Fruit fly (Drosophila melanogaster): ENCODE results near the gene Uch-L5.
A peak's percentile ranks its signal among the peaks of the same experiment; 100 is the strongest.

Gene Uch-L5

DNA sequence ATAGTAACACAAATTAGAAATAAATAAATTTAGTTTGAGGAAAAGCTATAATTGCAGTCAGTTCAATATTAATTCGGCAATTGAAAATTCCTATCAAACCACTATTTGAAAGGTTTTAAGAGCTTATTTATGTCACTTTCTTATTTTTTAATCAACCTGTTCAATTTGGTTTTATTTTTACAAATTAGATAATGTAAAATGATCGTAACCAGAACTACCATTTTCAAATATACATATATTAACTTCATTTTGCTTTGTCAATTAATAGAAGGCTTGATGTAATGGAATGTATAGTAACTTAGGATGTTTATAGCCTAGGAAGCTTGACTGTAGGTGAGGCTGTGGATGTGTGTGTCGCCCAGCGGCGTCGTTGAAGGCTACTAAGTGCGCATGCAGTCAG lies 10.2 kb downstream of the Uch-L5 start (continued):
- TF ChIP-seq Dad (GFP tag; optimal IDR thresholded peaks at IDR 0.05) (no peak), Eip74EF (GFP tag; optimal IDR thresholded peaks at IDR 0.05) (peak in 1 of 2 experiments; percentile 14), lilli (GFP tag; optimal IDR thresholded peaks at IDR 0.05) (peak; percentile 29), CG16813 (GFP tag; IDR thresholded peaks at IDR 0.05; ENCODE audit: partially characterized antibody) (no peak), CG7556 (GFP tag; optimal IDR thresholded peaks at IDR 0.05) (peak; percentile 74), phol (tag; optimal IDR thresholded peaks at IDR 0.05) (peak; percentile 39), exex (tag; optimal IDR thresholded peaks at IDR 0.05) (no peak), CG12104 (GFP tag; optimal IDR thresholded peaks at IDR 0.05) (no peak), otp (GFP tag; IDR thresholded peaks at IDR 0.05) (no peak), D19A (tag; optimal IDR thresholded peaks at IDR 0.05) (peak; percentile 0), CG9876 (GFP tag; optimal IDR thresholded peaks at IDR 0.05) (no peak), CG3065 (GFP tag; optimal IDR thresholded peaks at IDR 0.05) (no peak), grau (tag; optimal IDR thresholded peaks at IDR 0.05) (peak; percentile 88), mld (GFP tag; IDR thresholded peaks at IDR 0.05; ENCODE audit: partially characterized antibody) (no peak), CG8924 (tag; optimal IDR thresholded peaks at IDR 0.05) (peak; percentile 41), CG4617 (GFP tag; optimal IDR thresholded peaks at IDR 0.05; ENCODE audit: borderline replicate concordance) (no peak), shn (GFP tag; optimal IDR thresholded peaks at IDR 0.05) (no peak), br (optimal IDR thresholded peaks at IDR 0.05) (no peak), Hey (tag; optimal IDR thresholded peaks at IDR 0.05) (no peak), inv (GFP tag; IDR thresholded peaks at IDR 0.05; ENCODE audit: partially characterized antibody) (no peak), Drgx (GFP tag; IDR thresholded peaks at IDR 0.05) (no peak), CG11398 (GFP tag; optimal IDR thresholded peaks at IDR 0.05) (no peak), CG1233 (GFP tag; optimal IDR thresholded peaks at IDR 0.05) (peak; percentile 31), sens (GFP tag) (peak; percentile 73), CG32767 (GFP tag; IDR thresholded peaks at IDR 0.05) (no peak), insv (GFP tag; optimal IDR thresholded peaks at IDR 0.05) (no peak), tap (tag; optimal IDR thresholded peaks at IDR 0.05) (no peak), Ptx1 (GFP tag; IDR thresholded peaks at IDR 0.05) (0 out of 2 replicates have a peak, but pooled peaks have one; percentile 23), Meics (GFP tag; optimal IDR thresholded peaks at IDR 0.05) (peak; percentile 41), Opbp (GFP tag; IDR thresholded peaks at IDR 0.05; ENCODE audit: partially characterized antibody) (no peak), CG15514 (GFP tag; optimal IDR thresholded peaks at IDR 0.05) (no peak), run (tag; optimal IDR thresholded peaks at IDR 0.05) (no peak), CG8478 (optimal IDR thresholded peaks at IDR 0.05) (no peak), Dek (tag; optimal IDR thresholded peaks at IDR 0.05) (peak; percentile 19), Fer1 (GFP tag; optimal IDR thresholded peaks at IDR 0.05) (peak; percentile 42), Dfd (GFP tag; optimal IDR thresholded peaks at IDR 0.05) (no peak), ash1 (GFP tag; optimal IDR thresholded peaks at IDR 0.05) (no peak), crc (GFP tag; optimal IDR thresholded peaks at IDR 0.05) (no peak), CG10565 (GFP tag; optimal IDR thresholded peaks at IDR 0.05) (no peak), lab (GFP tag; optimal IDR thresholded peaks at IDR 0.05) (peak; percentile 52), CG12219 (GFP tag; optimal IDR thresholded peaks at IDR 0.05) (no peak), Lhr (GFP tag; optimal IDR thresholded peaks at IDR 0.05) (no peak), CG17829 (tag; optimal IDR thresholded peaks at IDR 0.05) (no peak), CG18619 (GFP tag; optimal IDR thresholded peaks at IDR 0.05) (peak; percentile 26), slbo (GFP tag; IDR thresholded peaks at IDR 0.05) (no peak), CG11247 (GFP tag; IDR thresholded peaks at IDR 0.05) (no peak), jing (GFP tag; optimal IDR thresholded peaks at IDR 0.05) (no peak), fru (optimal IDR thresholded peaks at IDR 0.05) (no peak), ATbp (GFP tag; optimal IDR thresholded peaks at IDR 0.05) (no peak), CG8765 (GFP tag; IDR thresholded peaks at IDR 0.05) (no peak), Aef1 (GFP tag; IDR thresholded peaks at IDR 0.05) (no peak), YL-1 (GFP tag; optimal IDR thresholded peaks at IDR 0.05) (no peak)
